Fruit fly (Drosophila melanogaster): ENCODE data around the gene Upf1.

Upf1 gene

DNA sequence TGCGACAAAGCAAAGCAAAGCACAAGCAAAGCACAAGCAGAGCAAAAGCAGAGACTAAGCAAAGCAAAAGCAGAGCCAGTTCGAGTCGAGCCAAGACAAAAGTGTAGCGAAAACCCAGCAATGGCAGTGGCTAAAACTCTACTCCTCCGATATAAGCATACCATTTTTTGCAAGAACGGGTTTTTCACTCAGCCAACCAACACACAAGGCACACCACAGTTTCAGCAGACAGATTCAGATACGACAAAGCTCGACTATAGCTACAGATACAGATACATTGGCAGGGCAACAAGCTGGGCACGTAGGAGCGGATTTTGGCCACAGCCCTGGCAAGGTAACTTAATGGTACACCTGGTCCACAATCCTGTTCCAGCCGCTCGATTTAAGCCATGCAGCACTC lies 8.4 kb upstream of the Upf1 start:
- TF ChIP-seq jim (GFP tag; optimal IDR thresholded peaks at IDR 0.05) (no peak), woc (GFP tag; optimal IDR thresholded peaks at IDR 0.05) (peak; percentile 21)

DNA sequence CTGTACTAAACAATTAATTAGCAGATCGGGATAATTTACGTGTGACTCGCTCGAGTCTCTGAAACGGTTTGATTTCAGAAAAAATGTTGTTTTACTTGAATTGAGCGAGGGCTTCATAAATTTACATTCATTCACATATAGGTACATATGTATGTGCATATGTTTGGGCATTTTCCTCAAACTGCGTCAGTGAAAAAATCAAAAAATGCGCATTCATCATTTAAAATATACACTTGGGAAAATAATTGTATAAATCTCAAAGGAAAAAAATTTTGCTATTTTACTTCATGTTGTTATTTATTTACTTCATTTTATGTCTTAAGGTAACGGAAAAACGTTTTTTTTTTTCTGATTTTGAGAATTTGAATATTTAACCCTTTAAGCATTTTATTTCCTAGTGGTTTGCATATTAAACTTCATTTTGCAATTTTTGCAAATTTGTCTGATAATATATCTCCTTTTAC lies 1.7 kb upstream of the Upf1 start, which contains the start of gene CG43156:
Gene CG43156, minus strand, starts transcription at position 51 of the 464 bp plus-strand sequence.
- no peak for TF ChIP-seq dl (GFP tag; optimal IDR thresholded peaks at IDR 0.05; ENCODE audit: insufficient read depth in 1 of 2, partially characterized antibody in 2 of 2)
- TF ChIP-seq N (GFP tag; optimal IDR thresholded peaks at IDR 0.05) = no peak
- TF ChIP-seq rgr (GFP tag; optimal IDR thresholded peaks at IDR 0.05) = no peak
- TF ChIP-seq Dif (GFP tag; optimal IDR thresholded peaks at IDR 0.05; ENCODE audit: partially characterized antibody) = no peak
- no peak for TF ChIP-seq fru (GFP tag; optimal IDR thresholded peaks at IDR 0.05)
- TF ChIP-seq lola (GFP tag; optimal IDR thresholded peaks at IDR 0.05) = no peak
- no peak for TF ChIP-seq ey (GFP tag; optimal IDR thresholded peaks at IDR 0.05)
- no peak for TF ChIP-seq foxo (GFP tag; optimal IDR thresholded peaks at IDR 0.05)

DNA sequence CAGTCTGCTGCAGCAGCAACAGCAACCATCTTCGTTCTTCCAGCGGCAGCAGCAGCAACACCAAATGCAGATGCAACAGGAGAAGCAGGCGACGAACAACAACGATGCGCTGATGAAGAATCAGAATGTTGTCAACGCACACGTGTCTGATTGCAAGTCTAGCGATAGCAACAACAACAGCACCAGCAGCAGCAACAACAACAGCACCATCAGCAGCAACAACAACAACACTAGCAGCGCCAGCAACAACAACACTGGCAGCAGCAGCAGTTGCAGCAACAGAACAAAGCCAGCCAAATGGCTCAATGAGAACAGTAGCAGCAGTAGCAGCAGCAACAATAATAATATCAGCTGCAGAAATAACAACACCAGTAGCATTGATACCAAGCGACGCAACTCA lies 10.0 kb downstream of the Upf1 start:
- TF ChIP-seq dmrt93B (GFP tag; optimal IDR thresholded peaks at IDR 0.05) (no peak), CrebA (GFP tag; optimal IDR thresholded peaks at IDR 0.05; ENCODE audit: borderline replicate concordance) (no peak), Dfd (GFP tag; optimal IDR thresholded peaks at IDR 0.05) (peak; percentile 77), GATAd (GFP tag; optimal IDR thresholded peaks at IDR 0.05) (no peak), dl (GFP tag; optimal IDR thresholded peaks at IDR 0.05; ENCODE audit: insufficient read depth in 1 of 2, partially characterized antibody in 2 of 2) (no peak)

DNA sequence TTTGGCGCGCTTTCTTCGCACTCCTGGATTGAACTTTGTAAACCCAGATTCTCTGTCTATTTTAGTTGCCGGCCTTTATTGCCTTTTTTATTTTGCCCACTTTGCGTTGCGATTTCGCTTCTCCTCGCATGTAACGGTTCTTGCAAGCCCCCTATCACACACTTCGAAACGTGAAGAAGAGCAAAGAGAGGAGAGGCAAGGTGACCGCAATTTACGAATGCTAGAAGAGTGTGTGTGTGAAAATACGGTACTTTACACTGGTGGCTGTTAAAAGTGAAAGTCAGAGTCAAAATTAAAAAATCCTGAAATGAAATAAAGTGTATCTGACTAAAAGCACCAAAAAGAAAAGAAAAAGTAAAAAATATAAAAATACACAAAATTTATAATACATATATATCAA lies 11.0 kb downstream of the Upf1 start:
- TF ChIP-seq h (GFP tag; optimal IDR thresholded peaks at IDR 0.05) (no peak), lola (GFP tag; optimal IDR thresholded peaks at IDR 0.05) (no peak), GATAd (GFP tag; optimal IDR thresholded peaks at IDR 0.05) (no peak), dl (GFP tag; optimal IDR thresholded peaks at IDR 0.05; ENCODE audit: insufficient read depth in 1 of 2, partially characterized antibody in 2 of 2) (no peak), fru (GFP tag; optimal IDR thresholded peaks at IDR 0.05) (no peak), Rel (GFP tag; optimal IDR thresholded peaks at IDR 0.05) (no peak), Rel (tag; optimal IDR thresholded peaks at IDR 0.05) (no peak), Dfd (GFP tag; optimal IDR thresholded peaks at IDR 0.05) (no peak), Myc (optimal IDR thresholded peaks at IDR 0.05) (no peak)

DNA sequence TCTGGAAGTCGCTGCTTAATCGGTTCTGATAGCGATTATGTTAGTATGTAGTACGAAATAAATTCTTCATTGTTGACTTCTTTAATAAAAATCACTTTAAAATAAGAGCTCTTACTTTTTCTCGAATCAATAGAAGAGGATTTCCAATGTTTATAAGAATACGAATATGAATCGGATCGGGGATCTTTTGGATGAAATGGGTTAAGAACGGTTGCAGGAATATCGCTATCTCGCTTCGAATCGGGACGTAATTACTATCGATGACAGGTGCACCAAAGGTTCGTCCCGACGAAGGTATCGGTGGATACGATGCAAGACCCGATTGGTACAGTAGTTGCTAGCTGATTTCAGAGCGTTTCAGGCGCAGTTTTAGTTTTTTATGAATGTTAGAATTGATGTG lies 11.5 kb downstream of the Upf1 start, which contains the start of gene wisp:
Gene wisp, plus strand, starts transcription at position 301 of the 400 bp plus-strand sequence.
- TF ChIP-seq Hnf4 (GFP tag; optimal IDR thresholded peaks at IDR 0.05) = no peak
- TF ChIP-seq OdsH (GFP tag; optimal IDR thresholded peaks at IDR 0.05) = no peak
- TF ChIP-seq sage (GFP tag; optimal IDR thresholded peaks at IDR 0.05) = no peak

DNA sequence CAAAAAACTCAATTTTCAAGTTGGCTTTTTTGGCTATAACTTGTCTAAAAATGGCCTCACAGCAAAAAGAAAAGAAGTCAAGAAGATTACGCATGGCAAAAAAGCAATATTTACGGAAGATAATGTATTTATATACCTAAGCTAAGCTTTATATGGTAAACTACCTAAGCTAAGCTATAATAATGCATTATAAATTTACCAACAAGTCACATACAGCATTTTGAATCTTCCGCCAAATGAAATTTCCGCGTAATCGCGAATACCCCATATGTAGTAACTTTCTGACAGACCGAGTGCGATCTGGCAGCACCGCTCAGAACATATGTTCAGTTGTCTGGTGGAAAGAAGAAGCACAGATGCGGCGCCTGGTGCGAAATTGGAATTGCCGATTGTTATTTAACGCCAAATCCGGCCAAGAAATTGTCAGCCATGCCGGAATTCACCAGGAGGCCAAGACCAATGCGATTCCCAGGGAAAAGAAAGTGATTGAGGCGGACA lies 13.4 kb downstream of the Upf1 start, which contains the start of gene sicily:
Gene sicily, plus strand, starts transcription at position 51 of the 498 bp plus-strand sequence.
- no peak for TF ChIP-seq Rel (GFP tag; optimal IDR thresholded peaks at IDR 0.05)
- no peak for TF ChIP-seq Rel (tag; optimal IDR thresholded peaks at IDR 0.05)
- no peak for TF ChIP-seq tai (GFP tag; optimal IDR thresholded peaks at IDR 0.05)
- no peak for TF ChIP-seq dl (GFP tag; optimal IDR thresholded peaks at IDR 0.05; ENCODE audit: insufficient read depth in 1 of 2, partially characterized antibody in 2 of 2)
- no peak for TF ChIP-seq ey (GFP tag; optimal IDR thresholded peaks at IDR 0.05)
- no peak for TF ChIP-seq CrebA (GFP tag; optimal IDR thresholded peaks at IDR 0.05; ENCODE audit: borderline replicate concordance)
- no peak for TF ChIP-seq dmrt93B (GFP tag; optimal IDR thresholded peaks at IDR 0.05)
- no peak for TF ChIP-seq h (GFP tag; optimal IDR thresholded peaks at IDR 0.05)
- TF ChIP-seq sage (GFP tag; optimal IDR thresholded peaks at IDR 0.05) = no peak
- no peak for TF ChIP-seq psq (GFP tag; optimal IDR thresholded peaks at IDR 0.05)
- no peak for TF ChIP-seq Hr83 (GFP tag; optimal IDR thresholded peaks at IDR 0.05; ENCODE audit: poor library complexity, severe bottlenecking)
- TF ChIP-seq Myc (optimal IDR thresholded peaks at IDR 0.05) = no peak
- no peak for TF ChIP-seq pan (optimal IDR thresholded peaks at IDR 0.05)
- no peak for TF ChIP-seq CG9705 (GFP tag; optimal IDR thresholded peaks at IDR 0.05)
- no peak for TF ChIP-seq usp (GFP tag; optimal IDR thresholded peaks at IDR 0.05)
- no peak for TF ChIP-seq Sp1 (GFP tag; optimal IDR thresholded peaks at IDR 0.05)
- TF ChIP-seq Mio (GFP tag; optimal IDR thresholded peaks at IDR 0.05) = no peak
- TF ChIP-seq Dif (GFP tag; optimal IDR thresholded peaks at IDR 0.05; ENCODE audit: partially characterized antibody) = no peak

Data from whole organism, wandering third instar larva.